Worm (Caenorhabditis elegans): ENCODE measurements around the gene T09F3.2.

T09F3.2 gene

DNA sequence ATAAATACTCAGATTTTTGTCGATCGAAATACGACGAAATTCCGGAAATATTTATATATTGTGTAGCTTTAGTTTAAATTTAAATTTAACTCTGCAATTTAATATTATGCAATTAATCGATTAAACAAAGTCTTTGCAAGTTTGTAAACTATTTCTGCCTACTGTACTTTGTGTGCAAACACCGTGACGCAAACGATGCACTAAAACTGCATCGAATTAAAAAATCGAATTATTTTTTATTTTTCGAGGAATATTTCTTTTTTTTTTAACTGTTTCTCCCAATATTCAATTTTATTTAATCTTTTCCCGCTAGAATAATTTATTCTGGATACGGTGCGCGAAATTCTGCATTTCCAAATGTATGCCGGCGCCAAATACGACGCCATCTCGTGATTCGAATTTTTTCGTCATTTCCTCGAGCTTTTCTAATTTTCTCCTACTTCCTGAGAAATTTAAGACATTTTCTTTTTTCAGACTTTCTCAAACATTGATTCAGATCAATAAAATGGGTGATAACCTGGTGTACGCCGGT lies 25.4 kb downstream of the T09F3.2 start, which contains the start of gene eif-2A (continued):
- TF ChIP-seq attf-5 (GFP tag; optimal IDR thresholded peaks at IDR 0.05) (peak; percentile 10), T07F8.4 (tag; optimal IDR thresholded peaks at IDR 0.05) (no peak), hlh-12 (tag; optimal IDR thresholded peaks at IDR 0.05) (no peak), madf-10 (tag; optimal IDR thresholded peaks at IDR 0.05) (no peak), lir-1 (GFP tag; conservative IDR thresholded peaks at IDR 0.05) (no peak), cebp-2 (GFP tag; IDR thresholded peaks at IDR 0.05) (no peak), mxl-1 (tag; optimal IDR thresholded peaks at IDR 0.05) (no peak), madf-3 (GFP tag; IDR thresholded peaks at IDR 0.05) (no peak)

DNA sequence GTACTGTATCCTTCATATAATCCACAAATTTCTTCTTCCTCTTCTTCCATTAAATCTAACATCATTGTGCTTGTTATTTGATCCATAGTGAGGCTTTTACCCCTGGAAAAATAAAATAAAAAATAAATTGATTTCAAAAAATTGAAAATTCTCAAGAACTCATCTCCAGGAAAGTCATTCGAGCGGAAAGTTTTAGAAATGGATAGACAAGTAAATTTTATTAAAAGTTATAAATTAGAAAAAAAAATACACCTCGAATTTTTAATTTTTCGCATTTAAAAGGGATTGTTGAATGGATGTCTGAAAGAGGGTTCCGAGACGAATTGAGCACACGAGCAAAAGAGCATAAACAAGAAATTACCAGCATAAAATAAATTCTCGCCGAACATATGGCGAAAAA lies 31.0 kb downstream of the T09F3.2 start, which contains the start of gene frpr-21:
TSS of gene frpr-21 (minus strand) at position 101 of the 400 bp plus-strand sequence.
- TF ChIP-seq let-607 (tag; optimal IDR thresholded peaks at IDR 0.05) (no peak), madf-6 (GFP tag; IDR thresholded peaks at IDR 0.05) (no peak), hrde-1 (tag; optimal IDR thresholded peaks at IDR 0.05; ENCODE audit: borderline replicate concordance) (no peak), ZK185.1 (tag; optimal IDR thresholded peaks at IDR 0.05; ENCODE audit: poor library complexity, severe bottlenecking) (no peak), tbx-9 (tag; optimal IDR thresholded peaks at IDR 0.05; ENCODE audit: borderline replicate concordance) (no peak), egl-44 (GFP tag; IDR thresholded peaks at IDR 0.05) (no peak), unc-130 (GFP tag; optimal IDR thresholded peaks at IDR 0.05) (no peak), lin-40 (tag; optimal IDR thresholded peaks at IDR 0.05) (no peak), lir-1 (GFP tag; conservative IDR thresholded peaks at IDR 0.05) (no peak), rec-8 (tag; optimal IDR thresholded peaks at IDR 0.05) (no peak), akir-1 (GFP tag; optimal IDR thresholded peaks at IDR 0.05) (no peak), Y56A3A.18 (GFP tag; IDR thresholded peaks at IDR 0.05) (no peak), attf-6 (GFP tag; IDR thresholded peaks at IDR 0.05) (no peak), hmg-1.2 (GFP tag; IDR thresholded peaks at IDR 0.05) (no peak)

DNA sequence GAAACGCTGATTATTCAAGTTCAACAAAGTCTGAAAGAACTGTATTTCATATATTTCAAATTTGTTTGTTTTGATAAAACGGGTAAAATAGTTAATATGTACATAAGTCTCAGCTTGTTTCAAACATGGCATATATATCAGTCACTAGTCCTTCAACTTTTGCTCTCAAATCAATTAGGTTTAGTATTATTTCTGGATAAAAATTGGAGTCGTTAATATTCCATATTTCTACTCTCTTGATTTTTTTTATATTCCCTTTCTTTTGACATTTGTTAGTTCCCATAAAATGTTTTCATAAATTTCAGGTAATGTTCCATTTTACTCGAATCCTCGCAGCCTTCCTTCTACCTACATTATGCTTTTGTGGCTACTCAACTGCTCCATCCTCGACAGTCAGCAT lies 44.9 kb downstream of the T09F3.2 start, which contains the start of gene cut-4:
TSS of gene cut-4 (plus strand) at position 301 of the 400 bp plus-strand sequence.
- no peak for TF ChIP-seq fkh-3 (tag; optimal IDR thresholded peaks at IDR 0.05)
- no peak for TF ChIP-seq lag-1 (GFP tag; IDR thresholded peaks at IDR 0.05)
- no peak for TF ChIP-seq F57A8.1 (GFP tag; optimal IDR thresholded peaks at IDR 0.05)
- no peak for TF ChIP-seq madf-10 (tag; optimal IDR thresholded peaks at IDR 0.05)
- TF ChIP-seq repo-1 (tag; optimal IDR thresholded peaks at IDR 0.05): no peak
- no peak for TF ChIP-seq K11D2.4 (GFP tag; IDR thresholded peaks at IDR 0.05)
- TF ChIP-seq unc-130 (GFP tag; optimal IDR thresholded peaks at IDR 0.05): no peak
- TF ChIP-seq hrde-1 (tag; optimal IDR thresholded peaks at IDR 0.05; ENCODE audit: borderline replicate concordance): no peak
- TF ChIP-seq ceh-40 (GFP tag; IDR thresholded peaks at IDR 0.05): no peak
- TF ChIP-seq Y53F4B.3 (GFP tag; IDR thresholded peaks at IDR 0.05): no peak

ce11 chrII:10437840-10438239 lies 46.9 kb downstream of the T09F3.2 start:
- TF ChIP-seq C17E4.6 (GFP tag; IDR thresholded peaks at IDR 0.05) (no peak), unc-130 (GFP tag; optimal IDR thresholded peaks at IDR 0.05) (no peak), lin-40 (tag; optimal IDR thresholded peaks at IDR 0.05) (no peak), xnd-1 (tag; optimal IDR thresholded peaks at IDR 0.05) (no peak), ceh-27 (GFP tag; optimal IDR thresholded peaks at IDR 0.05) (no peak), F23B12.7 (tag; optimal IDR thresholded peaks at IDR 0.05; ENCODE audit: insufficient read depth) (no peak), fkh-3 (tag; optimal IDR thresholded peaks at IDR 0.05) (no peak), unc-62 (GFP tag; optimal IDR thresholded peaks at IDR 0.05) (no peak)

Measured in whole organism, young adult.